Worm (Caenorhabditis elegans) whole organism, mixed stage, embryonic: ENCODE results near the gene T22B2.1.

Source experiments
- elt-3 ChIP-seq: fragments of 150-350 bp; optimal IDR thresholded peaks from 2 replicates; lab custom pipeline; 2014; ENCODE audit warnings: missing biosample characterization, missing genetic modification characterization
- pha-4 ChIP-seq: fragments of 150-350 bp; optimal IDR thresholded peaks from 2 replicates; lab custom pipeline; 2018; ENCODE audit warnings: missing biosample characterization, missing genetic modification reagents, missing genetic modification characterization
- unc-62 ChIP-seq: fragments of 150-350 bp; optimal IDR thresholded peaks from 2 replicates; lab custom pipeline; 2014; ENCODE audit warnings: missing biosample characterization, missing genetic modification reagents, missing genetic modification characterization
- ztf-11 ChIP-seq: fragments of 150-350 bp; optimal IDR thresholded peaks from 2 replicates; lab custom pipeline; 2014; ENCODE audit warnings: missing biosample characterization, missing genetic modification characterization

- TF ChIP-seq pha-4 (no peak), elt-3 (tag; lab: Kevin White, UChicago) (no peak), ztf-11 (no peak), unc-62 (GFP tag; lab: Kevin White, UChicago) (no peak)
Measured at ce11 chrX:3937884-3938283, 12.0 kb downstream of the T22B2.1 start.
